Fruit fly (Drosophila melanogaster): Measurements from ENCODE around the gene CG16719.

dm6 chr3L:9716595-9716994 lies 31.6 kb downstream of the CG16719 start:
- TF ChIP-seq CG8478 (optimal IDR thresholded peaks at IDR 0.05) (no peak), CTCF (optimal IDR thresholded peaks at IDR 0.05) (no peak)
